Fruit fly (Drosophila melanogaster) whole organism, embryonic: Measurements from ENCODE around the gene Nf-YA.
A peak's percentile ranks its signal among the peaks of the same experiment; 100 is the strongest.

ENCODE experiments used
- Antp ChIP-seq: fragments of 200-800 bp; sonication (Bioruptor generic); optimal IDR thresholded peaks from 3 replicates; lab custom pipeline; 2016; ENCODE audit warnings: missing biosample characterization, missing genetic modification characterization
- CG10654 ChIP-seq: fragments of 200-800 bp; sonication (Bioruptor generic); optimal IDR thresholded peaks from 2 replicates; lab custom pipeline; 2016; ENCODE audit warnings: missing biosample characterization, missing genetic modification characterization
- CG1647 ChIP-seq: fragments of 200-800 bp; sonication (Bioruptor generic); optimal IDR thresholded peaks from 3 replicates; lab custom pipeline; 2016; ENCODE audit warnings: missing biosample characterization, missing genetic modification characterization
- CG16779 ChIP-seq: fragments of 200-800 bp; sonication (Bioruptor generic); IDR thresholded peaks from 2 replicates; pipeline ENCODE4 v1.3.6; 2022; ENCODE audit warnings: missing biosample characterization, missing genetic modification characterization
- CG17912 ChIP-seq: fragments of 200-800 bp; sonication (Bioruptor generic); optimal IDR thresholded peaks from 2 replicates; lab custom pipeline; 2018; ENCODE audit warnings: missing biosample characterization, mild to moderate bottlenecking, missing genetic modification characterization
- CG1792 ChIP-seq: fragments of 200-800 bp; sonication (Bioruptor generic); optimal IDR thresholded peaks from 2 replicates; lab custom pipeline; 2016; ENCODE audit warnings: missing biosample characterization, missing genetic modification characterization
- CG18011 ChIP-seq: fragments of 200-800 bp; sonication (Bioruptor generic); optimal IDR thresholded peaks from 2 replicates; lab custom pipeline; 2017; ENCODE audit warnings: missing biosample characterization, missing genetic modification characterization, mild to moderate bottlenecking, moderate library complexity, missing genotype
- CG1832 ChIP-seq: fragments of 200-800 bp; sonication (Bioruptor generic); optimal IDR thresholded peaks from 2 replicates; lab custom pipeline; 2017; ENCODE audit warnings: missing biosample characterization, mild to moderate bottlenecking, missing genetic modification characterization, inconsistent platforms
- CG33213 ChIP-seq: fragments of 200-800 bp; sonication (Bioruptor generic); optimal IDR thresholded peaks from 3 replicates; lab custom pipeline; 2016; ENCODE audit warnings: missing biosample characterization, missing genetic modification characterization
- CG6654 ChIP-seq: fragments of 200-800 bp; sonication (Bioruptor generic); optimal IDR thresholded peaks from 2 replicates; lab custom pipeline; 2017; ENCODE audit warnings: missing biosample characterization, mild to moderate bottlenecking, missing genetic modification characterization
- CG8478 ChIP-seq: fragments of >200 bp; optimal IDR thresholded peaks from 2 replicates; lab custom pipeline; 2018
- D ChIP-seq, 2 experiments: fragments of 200-800 bp in 1 of 2; fragments of >200 bp in 1 of 2; sonication (Bioruptor generic) in 1 of 2; optimal IDR thresholded peaks; 2 replicates in 1 of 2; 3 replicates in 1 of 2; lab custom pipeline; 2017; ENCODE audit warnings: mild to moderate bottlenecking in 1 of 2, missing biosample characterization in 1 of 2, missing genetic modification characterization in 1 of 2, missing genetic modification reagents in 1 of 2
- Dref ChIP-seq: fragments of 200-800 bp; sonication (Bioruptor generic); IDR thresholded peaks from 2 replicates; pipeline ENCODE4 v1.3.6; 2022; ENCODE audit warnings: missing biosample characterization, missing genetic modification characterization
- E2f1 ChIP-seq: fragments of 200-800 bp; sonication (Bioruptor generic); IDR thresholded peaks from 2 replicates; pipeline ENCODE4 v1.3.6; 2022; ENCODE audit warnings: missing biosample characterization, missing genetic modification characterization
- E2f2 ChIP-seq: fragments of 200-800 bp; sonication (Bioruptor generic); IDR thresholded peaks from 2 replicates; pipeline ENCODE4 v1.3.6; 2022; ENCODE audit warnings: missing biosample characterization, missing genetic modification characterization
- Hr78 ChIP-seq, 2 experiments: fragments of 200-800 bp in 1 of 2; fragments of >200 bp in 1 of 2; sonication (Bioruptor generic) in 1 of 2; optimal IDR thresholded peaks; 2 replicates each; lab custom pipeline; 2017 to 2019; ENCODE audit warnings: missing biosample characterization in 2 of 2, missing genetic modification characterization in 2 of 2, mild to moderate bottlenecking in 1 of 2, moderate library complexity in 1 of 2
- MESR4 ChIP-seq: fragments of 200-800 bp; sonication (Bioruptor generic); optimal IDR thresholded peaks from 2 replicates; lab custom pipeline; 2018; ENCODE audit warnings: missing biosample characterization, mild to moderate bottlenecking, missing genetic modification characterization, moderate library complexity
- NfI ChIP-seq: fragments of 200-800 bp; sonication (Bioruptor generic); optimal IDR thresholded peaks from 3 replicates; lab custom pipeline; 2018; ENCODE audit warnings: missing biosample characterization, mild to moderate bottlenecking, missing genetic modification characterization, moderate library complexity
- Oaz ChIP-seq: fragments of 200-800 bp; sonication (Bioruptor generic); IDR thresholded peaks from 2 replicates; pipeline ENCODE4 v1.3.6; 2022; ENCODE audit warnings: missing biosample characterization, missing genetic modification characterization
- Oli ChIP-seq: fragments of 200-800 bp; sonication (Bioruptor generic); optimal IDR thresholded peaks from 2 replicates; lab custom pipeline; 2018; ENCODE audit warnings: missing biosample characterization, mild to moderate bottlenecking, missing genetic modification characterization, moderate library complexity
- Sox100B ChIP-seq: fragments of 200-800 bp; sonication (Bioruptor generic); optimal IDR thresholded peaks from 3 replicates; lab custom pipeline; 2018; ENCODE audit warnings: missing biosample characterization, mild to moderate bottlenecking, missing genetic modification characterization
- Sry-β ChIP-seq: fragments of 200-800 bp; sonication (Bioruptor generic); optimal IDR thresholded peaks from 2 replicates; lab custom pipeline; 2018; ENCODE audit warnings: missing biosample characterization, mild to moderate bottlenecking, missing genetic modification characterization, moderate library complexity
- bbx ChIP-seq: fragments of 200-800 bp; sonication (Bioruptor generic); IDR thresholded peaks from 2 replicates; pipeline ENCODE4 v1.3.6; 2022; ENCODE audit warnings: missing biosample characterization, missing genetic modification characterization; ENCODE audit not compliant: partially characterized antibody
- cg ChIP-seq: fragments of 200-800 bp; sonication (Bioruptor generic); optimal IDR thresholded peaks from 3 replicates; lab custom pipeline; 2019; ENCODE audit warnings: missing biosample characterization, mild to moderate bottlenecking, missing genetic modification characterization, moderate library complexity
- crol ChIP-seq: fragments of 200-800 bp; sonication (Bioruptor generic); IDR thresholded peaks from 2 replicates; pipeline ENCODE4 v1.3.6; 2022; ENCODE audit warnings: missing biosample characterization, missing genetic modification characterization
- danr ChIP-seq: fragments of 200-800 bp; sonication (Bioruptor generic); IDR thresholded peaks from 2 replicates; pipeline ENCODE4 v1.3.6; 2022; ENCODE audit warnings: missing biosample characterization, missing genetic modification characterization
- h ChIP-seq: fragments of >200 bp; optimal IDR thresholded peaks from 2 replicates; lab custom pipeline; 2017
- jing ChIP-seq: fragments of 200-800 bp; sonication (Bioruptor generic); optimal IDR thresholded peaks from 2 replicates; lab custom pipeline; 2018; ENCODE audit warnings: missing biosample characterization, mild to moderate bottlenecking, missing genetic modification characterization
- nerfin-1 ChIP-seq: fragments of 200-800 bp; sonication (Bioruptor generic); optimal IDR thresholded peaks from 3 replicates; lab custom pipeline; 2019; ENCODE audit warnings: missing biosample characterization, mild to moderate bottlenecking, missing genetic modification characterization, moderate library complexity
- nerfin-2 ChIP-seq: fragments of 200-800 bp; sonication (Bioruptor generic); IDR thresholded peaks from 2 replicates; pipeline ENCODE4 v1.3.6; 2022; ENCODE audit warnings: missing biosample characterization, missing genetic modification characterization; ENCODE audit not compliant: partially characterized antibody
- nom ChIP-seq: fragments of 200-800 bp; sonication (Bioruptor generic); optimal IDR thresholded peaks from 2 replicates; lab custom pipeline; 2017; ENCODE audit warnings: missing biosample characterization, missing genetic modification characterization, mild to moderate bottlenecking, moderate library complexity, missing genetic modification reagents
- peb ChIP-seq: fragments of 200-800 bp; sonication (Bioruptor generic); IDR thresholded peaks from 2 replicates; pipeline ENCODE4 v1.3.6; 2022; ENCODE audit warnings: missing biosample characterization, missing genetic modification characterization
- pros ChIP-seq: fragments of 200-800 bp; sonication (Bioruptor generic); optimal IDR thresholded peaks from 3 replicates; lab custom pipeline; 2019; ENCODE audit warnings: missing biosample characterization, mild to moderate bottlenecking, missing genetic modification characterization, moderate library complexity
- sens-2 ChIP-seq: fragments of 200-800 bp; sonication (Bioruptor generic); IDR thresholded peaks from 2 replicates; pipeline ENCODE4 v1.3.6; 2022; ENCODE audit warnings: missing biosample characterization, missing genetic modification characterization
- shn ChIP-seq: fragments of 200-800 bp; sonication (Bioruptor generic); optimal IDR thresholded peaks from 3 replicates; lab custom pipeline; 2016; ENCODE audit warnings: missing biosample characterization, missing genetic modification characterization
- tll ChIP-seq, 2 experiments: fragments of 200-800 bp in 1 of 2; fragments of >200 bp in 1 of 2; sonication (Bioruptor generic) in 1 of 2; optimal IDR thresholded peaks; 2 replicates each; lab custom pipeline; 2017 to 2019; ENCODE audit warnings: missing biosample characterization in 2 of 2, missing genetic modification characterization in 2 of 2, mild to moderate bottlenecking in 1 of 2, moderate library complexity in 1 of 2
- wdn ChIP-seq: fragments of 200-800 bp; sonication (Bioruptor generic); IDR thresholded peaks from 2 replicates; pipeline ENCODE4 v1.3.6; 2022; ENCODE audit warnings: missing biosample characterization, missing genetic modification characterization

The Nf-YA gene

dm6 chr3L:9410754-9411423, 31.2 kb downstream of the Nf-YA start, which contains the start of the genes CG4022 and Cpsf5 (continued):
- peak; percentile 71 for TF ChIP-seq Sox100B (GFP tag; lab: Kevin White, UChicago)
- peak; percentile 48 for TF ChIP-seq Antp (GFP tag; lab: Kevin White, UChicago)
- TF ChIP-seq jing (GFP tag; lab: Kevin White, UChicago) = peak; percentile 12
- peak; percentile 52; the same call in 1 of the 2 replicates for TF ChIP-seq danr (GFP tag; lab: Robert Waterston, UW)
- peak; percentile 48 for TF ChIP-seq Dref (GFP tag; lab: Robert Waterston, UW)
- peak; percentile 44 for TF ChIP-seq shn (GFP tag; lab: Kevin White, UChicago)
- TF ChIP-seq peb = peak; percentile 73
- no peak for TF ChIP-seq tll (GFP tag; optimal IDR thresholded peaks at IDR 0.05; lab: Kevin White, UChicago)
- peak; percentile 70 for TF ChIP-seq E2f2 (GFP tag; lab: Robert Waterston, UW)
- peak; percentile 79 for TF ChIP-seq E2f1 (GFP tag; lab: Robert Waterston, UW)
- TF ChIP-seq Oli = peak; percentile 69
- TF ChIP-seq wdn = peak; percentile 55; the same call in 1 of the 2 replicates
- TF ChIP-seq CG10654 (GFP tag; lab: Kevin White, UChicago) = peak; percentile 80
- TF ChIP-seq CG1792 (GFP tag; lab: Kevin White, UChicago) = peak; percentile 55
- TF ChIP-seq CG33213 (GFP tag; lab: Kevin White, UChicago) = peak; percentile 52
- no peak for TF ChIP-seq CG6654
- no peak for TF ChIP-seq h (lab: Kevin White, UChicago)
- TF ChIP-seq NfI (GFP tag; lab: Kevin White, UChicago) = peak; percentile 87
- TF ChIP-seq CG17912 (GFP tag; lab: Kevin White, UChicago) = peak; percentile 56
- peak; percentile 58 for TF ChIP-seq CG18011 (GFP tag; lab: Kevin White, UChicago)

- TF ChIP-seq Oaz (GFP tag; lab: Robert Waterston, UW) = no peak
- TF ChIP-seq nerfin-1 (tag; lab: Kevin White, UChicago) = peak; percentile 24
- peak; percentile 69 for TF ChIP-seq D (optimal IDR thresholded peaks at IDR 0.05; lab: Kevin White, UChicago)
- no peak for TF ChIP-seq D (GFP tag; optimal IDR thresholded peaks at IDR 0.05; lab: Kevin White, UChicago)
- no peak for TF ChIP-seq CG1647 (GFP tag; lab: Kevin White, UChicago)
- peak; percentile 82 for TF ChIP-seq pros (GFP tag; lab: Kevin White, UChicago)
- TF ChIP-seq crol (GFP tag; lab: Robert Waterston, UW) = peak; percentile 64
- 0 out of 2 replicates have a peak, but pooled peaks have one; percentile 22 for TF ChIP-seq CG16779 (GFP tag; lab: Robert Waterston, UW)
- no peak for TF ChIP-seq nerfin-2 (GFP tag; lab: Robert Waterston, UW)
- peak; percentile 94 for TF ChIP-seq cg
- TF ChIP-seq MESR4 = peak; percentile 26
- TF ChIP-seq Hr78 (GFP tag; optimal IDR thresholded peaks at IDR 0.05; lab: Kevin White, UChicago) = peak in 1 of 2 experiments; percentile 20
- peak; percentile 75 for TF ChIP-seq CG8478 (lab: Kevin White, UChicago)
- TF ChIP-seq Sry-β = no peak
- TF ChIP-seq bbx = 0 out of 2 replicates have a peak, but pooled peaks have one; percentile 5
- peak; percentile 63 for TF ChIP-seq CG1832
- TF ChIP-seq nom (GFP tag; lab: Kevin White, UChicago) = peak; percentile 13
- no peak for TF ChIP-seq sens-2 (GFP tag; lab: Robert Waterston, UW)
Measured at dm6 chr3L:9410030-9410589, 32.0 kb downstream of the Nf-YA start.
